Fruit fly (Drosophila melanogaster): ENCODE measurements around the gene Hmu.

Hmu gene

dm6 chr3R:27292159-27292880, 3.8 kb downstream of the Hmu start, which contains the start of gene CG3348 (continued):
- TF ChIP-seq CG12104 (GFP tag; optimal IDR thresholded peaks at IDR 0.05) (peak; percentile 77), gt (GFP tag; IDR thresholded peaks at IDR 0.05) (no peak), CG16863 (GFP tag; optimal IDR thresholded peaks at IDR 0.05) (peak; percentile 32), abd-A (tag; optimal IDR thresholded peaks at IDR 0.05) (no peak), Six4 (GFP tag; optimal IDR thresholded peaks at IDR 0.05) (peak; percentile 39), Fer1 (GFP tag; optimal IDR thresholded peaks at IDR 0.05) (peak; percentile 84), CG34224 (GFP tag; IDR thresholded peaks at IDR 0.05; ENCODE audit: partially characterized antibody) (no peak), Gug (GFP tag; IDR thresholded peaks at IDR 0.05) (peak; percentile 24; the same call in 1 of the 4 replicates), HLHmδ (GFP tag; optimal IDR thresholded peaks at IDR 0.05) (no peak), Rfx (GFP tag; IDR thresholded peaks at IDR 0.05) (peak; percentile 87), NfI (GFP tag; optimal IDR thresholded peaks at IDR 0.05) (peak; percentile 72), Ets97D (GFP tag; optimal IDR thresholded peaks at IDR 0.05) (peak; percentile 6), tgo (GFP tag; IDR thresholded peaks at IDR 0.05) (peak; percentile 75), Stat92E (GFP tag; optimal IDR thresholded peaks at IDR 0.05) (no peak), CG5953 (GFP tag; IDR thresholded peaks at IDR 0.05) (no peak), Kr (GFP tag; optimal IDR thresholded peaks at IDR 0.05) (no peak), peb (GFP tag; IDR thresholded peaks at IDR 0.05) (no peak), Lpt (GFP tag; optimal IDR thresholded peaks at IDR 0.05) (no peak), bsh (GFP tag; optimal IDR thresholded peaks at IDR 0.05) (peak in 1 of 2 experiments; percentile 69), HmgD (GFP tag; optimal IDR thresholded peaks at IDR 0.05) (no peak), pb (GFP tag; optimal IDR thresholded peaks at IDR 0.05) (no peak), CG9932 (GFP tag; IDR thresholded peaks at IDR 0.05) (peak; percentile 83), Atf-2 (GFP tag; optimal IDR thresholded peaks at IDR 0.05) (peak; percentile 38), CG7839 (tag; optimal IDR thresholded peaks at IDR 0.05) (peak; percentile 80), Sry-β (GFP tag; optimal IDR thresholded peaks at IDR 0.05) (no peak), CG13123 (GFP tag; optimal IDR thresholded peaks at IDR 0.05) (no peak), Blimp-1 (GFP tag; optimal IDR thresholded peaks at IDR 0.05) (peak; percentile 66), prd (optimal IDR thresholded peaks at IDR 0.05) (no peak), prd (GFP tag; IDR thresholded peaks at IDR 0.05) (peak; percentile 81), CG13424 (tag; optimal IDR thresholded peaks at IDR 0.05) (peak; percentile 63), Optix (GFP tag; IDR thresholded peaks at IDR 0.05) (0 out of 3 replicates have a peak, but pooled peaks have one; percentile 36), CG17385 (GFP tag; optimal IDR thresholded peaks at IDR 0.05) (peak; percentile 66), ken (GFP tag; IDR thresholded peaks at IDR 0.05) (no peak), CG15479 (GFP tag; optimal IDR thresholded peaks at IDR 0.05) (no peak), CG7963 (GFP tag; IDR thresholded peaks at IDR 0.05; ENCODE audit: partially characterized antibody) (no peak), CrebB (tag; optimal IDR thresholded peaks at IDR 0.05) (peak; percentile 37), Nf-YC (tag; optimal IDR thresholded peaks at IDR 0.05) (no peak), CG13287 (GFP tag; IDR thresholded peaks at IDR 0.05; ENCODE audit: partially characterized antibody) (no peak), CG14860 (GFP tag; IDR thresholded peaks at IDR 0.05; ENCODE audit: partially characterized antibody) (no peak), luna (GFP tag; optimal IDR thresholded peaks at IDR 0.05) (no peak), CG4328 (GFP tag; optimal IDR thresholded peaks at IDR 0.05) (peak; percentile 15), CG1647 (GFP tag; optimal IDR thresholded peaks at IDR 0.05) (peak; percentile 69), disco-r (GFP tag; optimal IDR thresholded peaks at IDR 0.05) (no peak), D19A (tag; optimal IDR thresholded peaks at IDR 0.05) (peak; percentile 38), ac (GFP tag; optimal IDR thresholded peaks at IDR 0.05) (no peak), exex (tag; optimal IDR thresholded peaks at IDR 0.05) (no peak), HLH3B (GFP tag; IDR thresholded peaks at IDR 0.05) (peak; percentile 61; the same call in 1 of the 2 replicates), btn (GFP tag; optimal IDR thresholded peaks at IDR 0.05) (no peak), CG6254 (GFP tag; optimal IDR thresholded peaks at IDR 0.05) (no peak)

All from whole organism, embryonic.